Fruit fly (Drosophila melanogaster): ENCODE measurements around the gene CG15385.

DNA sequence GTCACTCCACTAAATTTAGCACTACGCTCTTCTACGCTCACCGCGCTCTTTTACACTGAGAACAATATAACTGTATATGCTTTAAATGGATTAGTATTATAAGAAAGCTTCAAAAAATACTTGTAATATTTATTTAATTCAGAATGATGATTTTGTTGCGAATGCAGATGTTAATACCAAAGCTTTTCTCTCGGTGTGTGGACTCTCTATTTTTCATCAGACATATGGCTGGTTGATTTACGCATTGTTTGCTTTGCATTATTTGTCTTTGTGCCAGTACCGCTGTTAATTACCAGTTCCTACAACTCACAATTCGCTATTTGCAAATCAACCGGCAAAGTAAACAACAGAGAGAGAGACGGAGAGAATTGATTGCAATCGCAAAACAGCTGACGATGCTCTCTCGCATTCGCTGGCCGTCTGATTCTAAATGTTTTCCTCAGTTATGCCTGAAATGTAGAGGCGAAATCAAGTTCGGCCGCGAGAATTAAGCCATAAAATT lies 9.3 kb upstream of the CG15385 start:
- TF ChIP-seq CG8478 (optimal IDR thresholded peaks at IDR 0.05) (no peak), CTCF (optimal IDR thresholded peaks at IDR 0.05) (no peak)

All from S2 (cell line).